Fruit fly (Drosophila melanogaster) ovary, adult (tissue): ENCODE data around the gene CG1172.

Experiments used
- CG17801 ChIP-seq: fragments of 200-800 bp; optimal IDR thresholded peaks from 2 replicates; lab custom pipeline; 2019; ENCODE audit warnings: missing biosample characterization, mild to moderate bottlenecking, missing genetic modification characterization, moderate library complexity; ENCODE audit not compliant: partially characterized antibody

CG1172 gene

dm6 chr3R:5371563-5371962, 22.2 kb upstream of the CG1172 start, which contains the start of gene Polr2F:
Gene Polr2F, plus strand, starts transcription at chr3R:5371795.
- peak; percentile 73 for TF ChIP-seq CG17801 (GFP tag; lab: Kevin White, UChicago)

dm6 chr3R:5374720-5375119, 19.0 kb upstream of the CG1172 start, which contains the start of the genes hd and CG14667:
Gene hd, minus strand, starts transcription at chr3R:5374962.
Gene CG14667, plus strand, starts transcription at chr3R:5375022.
- TF ChIP-seq CG17801 (GFP tag; lab: Kevin White, UChicago): no peak

- TF ChIP-seq CG17801 (GFP tag; lab: Kevin White, UChicago): no peak
Observed at dm6 chr3R:5376612-5377011, 17.1 kb upstream of the CG1172 start, which contains the start of gene 7B2. Gene 7B2, plus strand, starts transcription at chr3R:5376780.

- TF ChIP-seq CG17801 (GFP tag; lab: Kevin White, UChicago): no peak
Observed at dm6 chr3R:5385761-5386160, 8.0 kb upstream of the CG1172 start.

- no peak for TF ChIP-seq CG17801 (GFP tag; lab: Kevin White, UChicago)
Observed at dm6 chr3R:5387564-5387963, 6.2 kb upstream of the CG1172 start, which contains the start of gene CG14668. Gene CG14668, minus strand, starts transcription at chr3R:5387664.

- TF ChIP-seq CG17801 (GFP tag; lab: Kevin White, UChicago): no peak
Observed at dm6 chr3R:5387996-5388395, 5.7 kb upstream of the CG1172 start.

dm6 chr3R:5389034-5389433, 4.7 kb upstream of the CG1172 start:
- no peak for TF ChIP-seq CG17801 (GFP tag; lab: Kevin White, UChicago)

dm6 chr3R:5389435-5389834, 4.3 kb upstream of the CG1172 start:
- no peak for TF ChIP-seq CG17801 (GFP tag; lab: Kevin White, UChicago)

dm6 chr3R:5390095-5390663, 3.5 kb upstream of the CG1172 start:
- no peak for TF ChIP-seq CG17801 (GFP tag; lab: Kevin White, UChicago)

- TF ChIP-seq CG17801 (GFP tag; lab: Kevin White, UChicago): no peak
Observed at dm6 chr3R:5392033-5392432, 1.7 kb upstream of the CG1172 start.

- no peak for TF ChIP-seq CG17801 (GFP tag; lab: Kevin White, UChicago)
Observed at dm6 chr3R:5392621-5393020, 1.1 kb upstream of the CG1172 start, which contains the start of gene kkv. Gene kkv, minus strand, starts transcription at chr3R:5392866.

dm6 chr3R:5395210-5395609, 1.5 kb downstream of the CG1172 start:
- no peak for TF ChIP-seq CG17801 (GFP tag; lab: Kevin White, UChicago)

dm6 chr3R:5399096-5399495, 5.4 kb downstream of the CG1172 start, which contains the start of gene Or83a:
Gene Or83a, minus strand, starts transcription at chr3R:5399196.
- no peak for TF ChIP-seq CG17801 (GFP tag; lab: Kevin White, UChicago)

dm6 chr3R:5403963-5404362, 10.2 kb downstream of the CG1172 start, which contains the start of gene CG2663:
Gene CG2663, minus strand, starts transcription at chr3R:5404135.
- no peak for TF ChIP-seq CG17801 (GFP tag; lab: Kevin White, UChicago)

dm6 chr3R:5412306-5412705, 18.6 kb downstream of the CG1172 start, which contains the start of gene Orco:
Gene Orco, minus strand, starts transcription at chr3R:5412406.
- no peak for TF ChIP-seq CG17801 (GFP tag; lab: Kevin White, UChicago)

dm6 chr3R:5412987-5413386, 19.3 kb downstream of the CG1172 start:
- no peak for TF ChIP-seq CG17801 (GFP tag; lab: Kevin White, UChicago)
